Fruit fly (Drosophila melanogaster) whole organism, prepupa: ENCODE data around the gene CG16813.

Source experiments
- CG15336 ChIP-seq: fragments of 200-800 bp; sonication (Bioruptor generic); IDR thresholded peaks from 2 replicates; pipeline ENCODE4 v1.3.6; 2022; ENCODE audit warnings: missing biosample characterization, missing genetic modification characterization
- CG16779 ChIP-seq: fragments of 200-800 bp; sonication (Bioruptor generic); optimal IDR thresholded peaks from 3 replicates; lab custom pipeline; 2017; ENCODE audit warnings: missing biosample characterization, mild to moderate bottlenecking, missing genetic modification characterization
- CG3032 ChIP-seq: fragments of 200-800 bp; optimal IDR thresholded peaks from 2 replicates; lab custom pipeline; 2019; ENCODE audit warnings: missing biosample characterization, mild to moderate bottlenecking, missing genetic modification characterization, moderate library complexity
- CG34406 ChIP-seq: fragments of 200-800 bp; sonication (Bioruptor generic); optimal IDR thresholded peaks from 3 replicates; lab custom pipeline; 2016; ENCODE audit warnings: missing biosample characterization, missing genetic modification characterization
- CG3919 ChIP-seq: fragments of 200-800 bp; sonication (Bioruptor generic); optimal IDR thresholded peaks from 3 replicates; lab custom pipeline; 2016; ENCODE audit warnings: missing biosample characterization, missing genetic modification characterization
- CG9139 ChIP-seq: fragments of 200-800 bp; sonication (Bioruptor generic); optimal IDR thresholded peaks from 3 replicates; lab custom pipeline; 2017; ENCODE audit warnings: missing biosample characterization, mild to moderate bottlenecking, missing genetic modification characterization
- Eip93F ChIP-seq: fragments of 200-800 bp; sonication (Bioruptor generic); optimal IDR thresholded peaks from 2 replicates; lab custom pipeline; 2016; ENCODE audit warnings: missing biosample characterization, mild to moderate bottlenecking, missing genetic modification characterization
- cyc ChIP-seq: fragments of 200-800 bp; sonication (Bioruptor generic); optimal IDR thresholded peaks from 3 replicates; lab custom pipeline; 2016; ENCODE audit warnings: missing biosample characterization, missing genetic modification characterization
- esn ChIP-seq: fragments of 200-800 bp; sonication (Bioruptor generic); optimal IDR thresholded peaks from 2 replicates; lab custom pipeline; 2016; ENCODE audit warnings: missing biosample characterization, mild to moderate bottlenecking, missing genetic modification characterization, moderate library complexity
- salr ChIP-seq, 2 experiments: fragments of 200-800 bp; sonication (Bioruptor generic); optimal IDR thresholded peaks; 3 replicates each; lab custom pipeline; 2016 to 2018; ENCODE audit warnings: missing biosample characterization in 2 of 2, missing genetic modification characterization in 2 of 2, mild to moderate bottlenecking in 1 of 2
- ss ChIP-seq, 2 experiments: fragments of 200-800 bp; sonication (Bioruptor generic); optimal IDR thresholded peaks; 2 replicates in 1 of 2; 3 replicates in 1 of 2; lab custom pipeline; 2017 to 2018; ENCODE audit warnings: mild to moderate bottlenecking in 2 of 2, missing biosample characterization in 2 of 2, missing genetic modification characterization in 2 of 2, moderate library complexity in 1 of 2
- vri ChIP-seq: fragments of 200-800 bp; sonication (Bioruptor generic); optimal IDR thresholded peaks from 3 replicates; lab custom pipeline; 2016; ENCODE audit warnings: missing biosample characterization, mild to moderate bottlenecking, missing genetic modification characterization

The CG16813 gene

dm6 chr2L:13268040-13268652, 40.8 kb downstream of the CG16813 start (continued):
- TF ChIP-seq CG15336 (GFP tag; lab: Robert Waterston, UW) = peak; percentile 70
- no peak for TF ChIP-seq esn
- no peak for TF ChIP-seq CG34406 (GFP tag; lab: Kevin White, UChicago)
- peak in 1 of 2 experiments; percentile 51 for TF ChIP-seq salr (GFP tag; optimal IDR thresholded peaks at IDR 0.05; lab: Kevin White, UChicago)
- TF ChIP-seq CG9139 (GFP tag; lab: Kevin White, UChicago) = no peak
- TF ChIP-seq ss (GFP tag; optimal IDR thresholded peaks at IDR 0.05; lab: Kevin White, UChicago) = peak; percentile 54 to 65
- peak; percentile 70 for TF ChIP-seq CG3032 (tag; lab: Kevin White, UChicago)
- no peak for TF ChIP-seq Eip93F (GFP tag; lab: Kevin White, UChicago)
- no peak for TF ChIP-seq cyc (GFP tag; lab: Kevin White, UChicago)
- TF ChIP-seq CG16779 (tag; lab: Kevin White, UChicago) = no peak
- TF ChIP-seq, all 60 proteins: peak for 25

dm6 chr2L:13272541-13272940, 45.2 kb downstream of the CG16813 start:
- TF ChIP-seq CG3919 (peak; percentile 79), vri (GFP tag; lab: Kevin White, UChicago) (no peak)
